Worm (Caenorhabditis elegans): Measurements from ENCODE around the gene ttr-37.
A peak's percentile ranks its signal among the peaks of the same experiment; 100 is the strongest.

DNA sequence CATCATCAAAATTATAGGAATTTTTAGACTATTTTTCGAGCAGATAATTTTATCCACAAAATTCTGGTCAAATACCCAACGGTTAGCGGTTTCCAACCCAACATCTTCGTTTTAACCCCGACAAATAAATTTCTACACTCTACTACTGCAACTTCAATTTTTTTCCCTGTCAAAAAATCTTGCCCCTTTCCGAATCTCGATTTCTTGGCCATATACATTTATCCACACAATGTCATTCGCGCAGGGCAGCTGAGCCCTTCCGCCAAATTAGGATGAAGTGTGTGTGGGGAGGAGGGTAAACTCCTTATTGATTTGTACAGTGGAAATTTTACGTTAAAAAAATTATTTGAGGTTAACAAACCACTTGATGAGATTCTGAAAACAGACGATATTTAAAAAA lies 7.8 kb upstream of the ttr-37 start:
- TF ChIP-seq T22C8.4 (GFP tag; IDR thresholded peaks at IDR 0.05) (peak; percentile 84), flt-1 (GFP tag; IDR thresholded peaks at IDR 0.05) (peak; percentile 63), ztf-23 (GFP tag; IDR thresholded peaks at IDR 0.05) (0 out of 2 replicates have a peak, but pooled peaks have one; percentile 66)

Data from whole organism, midembryonic.